Worm (Caenorhabditis elegans) whole organism, young adult: ENCODE measurements around the gene smf-2.

Source experiments
- F23B12.7 ChIP-seq: sonication (generic microtip); optimal IDR thresholded peaks from 2 replicates; lab custom pipeline; 2017; ENCODE audit warnings: missing genetic modification characterization, mild to moderate bottlenecking, missing compliant biosample characterization, antibody characterized with exemption, moderate library complexity; ENCODE audit not compliant: insufficient read depth
- F55B11.4 ChIP-seq: sonication (generic microtip); optimal IDR thresholded peaks from 2 replicates; lab custom pipeline; 2016; ENCODE audit warnings: missing compliant biosample characterization, missing genetic modification characterization, borderline replicate concordance; ENCODE audit not compliant: insufficient read depth
- F57A8.1 ChIP-seq: fragments of 200-800 bp; sonication (Bioruptor generic); optimal IDR thresholded peaks from 2 replicates; lab custom pipeline; 2018; ENCODE audit warnings: mild to moderate bottlenecking, missing genetic modification characterization, moderate library complexity, missing compliant biosample characterization
- attf-5 ChIP-seq: fragments of 200-800 bp; sonication (Bioruptor generic); optimal IDR thresholded peaks from 2 replicates; lab custom pipeline; 2018; ENCODE audit warnings: mild to moderate bottlenecking, missing genetic modification characterization, missing compliant biosample characterization
- hmg-1.2 ChIP-seq: fragments of 200-800 bp; sonication (Bioruptor generic); IDR thresholded peaks from 2 replicates; pipeline ENCODE4 v1.3.6; 2022; ENCODE audit warnings: missing genetic modification reagents, missing genetic modification characterization, missing compliant biosample characterization
- let-526 ChIP-seq: fragments of 200-800 bp; sonication (Bioruptor generic); IDR thresholded peaks from 2 replicates; pipeline ENCODE4 v1.3.6; 2022; ENCODE audit warnings: missing genetic modification reagents, missing genetic modification characterization, missing compliant biosample characterization
- madf-3 ChIP-seq: fragments of 200-800 bp; sonication (Bioruptor generic); IDR thresholded peaks from 2 replicates; pipeline ENCODE4 v1.3.6; 2022; ENCODE audit warnings: missing genetic modification reagents, missing genetic modification characterization, missing compliant biosample characterization
- madf-6 ChIP-seq: fragments of 200-800 bp; sonication (Bioruptor generic); IDR thresholded peaks from 2 replicates; pipeline ENCODE4 v1.3.6; 2022; ENCODE audit warnings: missing genetic modification reagents, missing genetic modification characterization, missing compliant biosample characterization
- nhr-27 ChIP-seq: fragments of 200-800 bp; sonication (Bioruptor generic); optimal IDR thresholded peaks from 2 replicates; lab custom pipeline; 2018; ENCODE audit warnings: mild to moderate bottlenecking, missing genetic modification characterization, moderate library complexity, missing compliant biosample characterization
- nhr-90 ChIP-seq: sonication (generic microtip); optimal IDR thresholded peaks from 2 replicates; lab custom pipeline; 2016; ENCODE audit warnings: missing genotype, mild to moderate bottlenecking, missing genetic modification characterization, missing compliant biosample characterization
- rcor-1 ChIP-seq: fragments of 200-800 bp; sonication (Bioruptor generic); IDR thresholded peaks from 2 replicates; pipeline ENCODE4 v1.3.6; 2022; ENCODE audit warnings: missing genetic modification reagents, missing genetic modification characterization, missing compliant biosample characterization
- snpc-4 ChIP-seq, 5 experiments: fragments of 150-350 bp in 1 of 5; sonication (generic microtip) in 4 of 5; optimal IDR thresholded peaks; 2 replicates each; lab custom pipeline; 2014 to 2018; ENCODE audit warnings: missing genetic modification characterization in 5 of 5, missing biosample characterization in 3 of 5, antibody characterized with exemption in 2 of 5, mild to moderate bottlenecking in 2 of 5, missing compliant biosample characterization in 2 of 5, missing genotype in 2 of 5, moderate library complexity in 2 of 5, missing genetic modification reagents in 1 of 5
- unc-130 ChIP-seq: sonication (generic microtip); optimal IDR thresholded peaks from 2 replicates; lab custom pipeline; 2016; ENCODE audit warnings: missing genetic modification reagents, missing genetic modification characterization, missing compliant biosample characterization
- ztf-22 ChIP-seq: fragments of 200-800 bp; sonication (Bioruptor generic); optimal IDR thresholded peaks from 2 replicates; lab custom pipeline; 2018; ENCODE audit warnings: mild to moderate bottlenecking, missing genetic modification characterization, moderate library complexity, missing compliant biosample characterization

- TF ChIP-seq attf-5 (GFP tag; lab: Kevin White, UChicago) (no peak), snpc-4 (GFP tag; optimal IDR thresholded peaks at IDR 0.05; lab: Kevin White, UChicago) (no peak), snpc-4 (tag; optimal IDR thresholded peaks at IDR 0.05; lab: Kevin White, UChicago) (no peak), let-526 (GFP tag; lab: Robert Waterston, UW) (no peak), rcor-1 (GFP tag; lab: Robert Waterston, UW) (no peak), madf-3 (no peak), nhr-90 (tag; lab: Kevin White, UChicago) (no peak), F57A8.1 (GFP tag; lab: Kevin White, UChicago) (no peak), madf-6 (GFP tag; lab: Robert Waterston, UW) (no peak), nhr-27 (tag; lab: Kevin White, UChicago) (no peak), ztf-22 (GFP tag; lab: Kevin White, UChicago) (no peak), F23B12.7 (no peak), unc-130 (GFP tag; lab: Kevin White, UChicago) (no peak), F55B11.4 (no peak), hmg-1.2 (no peak)
These were observed 46.8 kb downstream of the smf-2 start for ce11 chrX:6671717-6672116.
